Fruit fly (Drosophila melanogaster): ENCODE measurements around the gene CG3916.

dm6 chr3R:12229113-12229512, at the start of gene CG3916:
- no peak for TF ChIP-seq CG8478 (optimal IDR thresholded peaks at IDR 0.05)
- no peak for TF ChIP-seq CTCF (optimal IDR thresholded peaks at IDR 0.05)
